Worm (Caenorhabditis elegans) whole organism, early embryonic: ENCODE data around the gene ran-3.

ENCODE experiments used
- B0310.2 ChIP-seq: sonication (generic microtip); optimal IDR thresholded peaks from 2 replicates; lab custom pipeline; 2016; ENCODE audit warnings: mild to moderate bottlenecking, missing genetic modification characterization, missing compliant biosample characterization
- F13C5.2 ChIP-seq: sonication (generic microtip); optimal IDR thresholded peaks from 2 replicates; lab custom pipeline; 2017; ENCODE audit warnings: mild to moderate bottlenecking, missing genetic modification characterization, inconsistent platforms, missing compliant biosample characterization
- aly-1 ChIP-seq: sonication (generic microtip); optimal IDR thresholded peaks from 2 replicates; lab custom pipeline; 2016; ENCODE audit warnings: missing genetic modification characterization, missing compliant biosample characterization
- ama-1 ChIP-seq: fragments of 150-350 bp; optimal IDR thresholded peaks from 2 replicates; lab custom pipeline; 2014
- ceh-13 ChIP-seq: fragments of 200-800 bp; sonication (Bioruptor generic); optimal IDR thresholded peaks from 2 replicates; lab custom pipeline; 2018; ENCODE audit warnings: mild to moderate bottlenecking, missing genetic modification characterization, missing compliant biosample characterization
- ceh-36 ChIP-seq: sonication (generic microtip); optimal IDR thresholded peaks from 2 replicates; lab custom pipeline; 2016; ENCODE audit warnings: missing genetic modification characterization, inconsistent platforms, missing compliant biosample characterization
- ets-7 ChIP-seq: sonication (generic microtip); optimal IDR thresholded peaks from 2 replicates; lab custom pipeline; 2016; ENCODE audit warnings: missing genotype, missing genetic modification characterization, missing compliant biosample characterization
- flt-1 ChIP-seq: fragments of 200-800 bp; sonication (Bioruptor generic); IDR thresholded peaks from 2 replicates; pipeline ENCODE4 v1.3.6; 2022; ENCODE audit warnings: missing genetic modification characterization, missing compliant biosample characterization
- hmbx-1 ChIP-seq: sonication (generic microtip); optimal IDR thresholded peaks from 2 replicates; lab custom pipeline; 2016; ENCODE audit warnings: mild to moderate bottlenecking, missing genetic modification characterization, missing compliant biosample characterization
- hmg-4 ChIP-seq: fragments of 200-800 bp; sonication (Bioruptor generic); optimal IDR thresholded peaks from 2 replicates; lab custom pipeline; 2018; ENCODE audit warnings: mild to moderate bottlenecking, missing genetic modification characterization, missing compliant biosample characterization
- hnd-1 ChIP-seq: sonication (generic microtip); optimal IDR thresholded peaks from 2 replicates; lab custom pipeline; 2016; ENCODE audit warnings: missing genetic modification characterization, missing compliant biosample characterization
- pes-1 ChIP-seq: fragments of 200-800 bp; sonication (Bioruptor generic); IDR thresholded peaks from 2 replicates; pipeline ENCODE4 v1.3.6; 2022; ENCODE audit warnings: missing genetic modification reagents, missing genetic modification characterization, missing compliant biosample characterization
- scrt-1 ChIP-seq: fragments of 200-800 bp; sonication (Bioruptor generic); IDR thresholded peaks from 2 replicates; pipeline ENCODE4 v1.3.6; 2022; ENCODE audit warnings: missing genetic modification characterization, missing compliant biosample characterization
- sea-1 ChIP-seq: fragments of 200-800 bp; sonication (Bioruptor generic); conservative IDR thresholded peaks from 2 replicates; pipeline ENCODE4 v1.3.6; 2022; ENCODE audit warnings: missing genetic modification characterization, missing compliant biosample characterization
- tbx-11 ChIP-seq: fragments of 200-800 bp; sonication (Bioruptor generic); IDR thresholded peaks from 2 replicates; pipeline ENCODE4 v1.3.6; 2022; ENCODE audit warnings: missing genetic modification characterization, missing compliant biosample characterization
- tbx-37 ChIP-seq: fragments of 200-800 bp; sonication (Bioruptor generic); conservative IDR thresholded peaks from 2 replicates; pipeline ENCODE4 v1.3.6; 2022; ENCODE audit warnings: missing genetic modification reagents, missing genetic modification characterization, missing compliant biosample characterization
- tra-4 ChIP-seq: sonication (generic microtip); optimal IDR thresholded peaks from 2 replicates; lab custom pipeline; 2017; ENCODE audit warnings: missing genetic modification characterization, missing compliant biosample characterization

The ran-3 gene

ce11 chrII:8325002-8325539 is at the start of gene ran-3, which contains the start of gene C26D10.3:
Gene ran-3 (minus strand): TSS chrII:8325052.
Gene C26D10.3 (plus strand): TSS chrII:8325386.
- TF ChIP-seq F13C5.2 (tag; lab: Kevin White, UChicago) (peak; percentile 76), ceh-36 (tag; lab: Kevin White, UChicago) (peak; percentile 11), scrt-1 (peak; percentile 57; the same call in 1 of the 2 replicates), ama-1 (no peak), aly-1 (tag; lab: Kevin White, UChicago) (no peak), tbx-11 (GFP tag; lab: Robert Waterston, UW) (0 out of 2 replicates have a peak, but pooled peaks have one; percentile 41), hnd-1 (tag; lab: Kevin White, UChicago) (no peak), tra-4 (tag; lab: Kevin White, UChicago) (no peak), sea-1 (no peak), hmbx-1 (no peak), hmg-4 (GFP tag; lab: Kevin White, UChicago) (no peak), pes-1 (GFP tag; lab: Robert Waterston, UW) (peak; percentile 69)

ce11 chrII:8370194-8370593 is 45.3 kb upstream of the ran-3 start:
- TF ChIP-seq pes-1 (GFP tag; lab: Robert Waterston, UW): no peak
- no peak for TF ChIP-seq flt-1
- TF ChIP-seq hnd-1 (tag; lab: Kevin White, UChicago): no peak
- no peak for TF ChIP-seq B0310.2 (tag; lab: Kevin White, UChicago)
- no peak for TF ChIP-seq hmbx-1
- TF ChIP-seq aly-1 (tag; lab: Kevin White, UChicago): no peak
- TF ChIP-seq scrt-1: no peak
- no peak for TF ChIP-seq ama-1
- TF ChIP-seq F13C5.2 (tag; lab: Kevin White, UChicago): no peak
- no peak for TF ChIP-seq ceh-13
- no peak for TF ChIP-seq sea-1
- TF ChIP-seq ets-7 (tag; lab: Kevin White, UChicago): no peak
- no peak for TF ChIP-seq tbx-11 (GFP tag; lab: Robert Waterston, UW)
- no peak for TF ChIP-seq tra-4 (tag; lab: Kevin White, UChicago)
- TF ChIP-seq ceh-36 (tag; lab: Kevin White, UChicago): no peak
- no peak for TF ChIP-seq tbx-37 (GFP tag; lab: Robert Waterston, UW)
- no peak for TF ChIP-seq hmg-4 (GFP tag; lab: Kevin White, UChicago)

- TF ChIP-seq ama-1: no peak
- no peak for TF ChIP-seq ceh-36 (tag; lab: Kevin White, UChicago)
- no peak for TF ChIP-seq flt-1
- no peak for TF ChIP-seq ceh-13
- TF ChIP-seq tbx-11 (GFP tag; lab: Robert Waterston, UW): no peak
- TF ChIP-seq sea-1: no peak
- no peak for TF ChIP-seq F13C5.2 (tag; lab: Kevin White, UChicago)
- no peak for TF ChIP-seq pes-1 (GFP tag; lab: Robert Waterston, UW)
- TF ChIP-seq ets-7 (tag; lab: Kevin White, UChicago): no peak
- TF ChIP-seq tra-4 (tag; lab: Kevin White, UChicago): no peak
- TF ChIP-seq hmg-4 (GFP tag; lab: Kevin White, UChicago): no peak
- no peak for TF ChIP-seq aly-1 (tag; lab: Kevin White, UChicago)
- TF ChIP-seq scrt-1: no peak
- no peak for TF ChIP-seq hnd-1 (tag; lab: Kevin White, UChicago)
Measured at ce11 chrII:8369059-8369458, 44.2 kb upstream of the ran-3 start, which contains the start of gene amt-3. Gene amt-3 (minus strand): TSS chrII:8369159.

ce11 chrII:8360453-8360852 is 35.6 kb upstream of the ran-3 start, which contains the start of gene M195.2:
Gene M195.2 (plus strand): TSS chrII:8360753.
- no peak for TF ChIP-seq tbx-37 (GFP tag; lab: Robert Waterston, UW)
- TF ChIP-seq flt-1: no peak
- TF ChIP-seq aly-1 (tag; lab: Kevin White, UChicago): no peak

ce11 chrII:8359350-8359749 is 34.5 kb upstream of the ran-3 start, which contains the start of gene col-77:
Gene col-77 (minus strand): TSS chrII:8359381.
- no peak for TF ChIP-seq F13C5.2 (tag; lab: Kevin White, UChicago)
- TF ChIP-seq hmg-4 (GFP tag; lab: Kevin White, UChicago): no peak
- no peak for TF ChIP-seq tbx-37 (GFP tag; lab: Robert Waterston, UW)
- TF ChIP-seq flt-1: no peak
- TF ChIP-seq ets-7 (tag; lab: Kevin White, UChicago): no peak
- TF ChIP-seq tbx-11 (GFP tag; lab: Robert Waterston, UW): no peak
- no peak for TF ChIP-seq pes-1 (GFP tag; lab: Robert Waterston, UW)
- no peak for TF ChIP-seq hmbx-1
- no peak for TF ChIP-seq aly-1 (tag; lab: Kevin White, UChicago)
- TF ChIP-seq sea-1: no peak
- no peak for TF ChIP-seq ceh-13
- TF ChIP-seq B0310.2 (tag; lab: Kevin White, UChicago): no peak
- TF ChIP-seq ama-1: no peak
- TF ChIP-seq scrt-1: no peak
- no peak for TF ChIP-seq ceh-36 (tag; lab: Kevin White, UChicago)
- TF ChIP-seq hnd-1 (tag; lab: Kevin White, UChicago): no peak
- no peak for TF ChIP-seq tra-4 (tag; lab: Kevin White, UChicago)

- TF ChIP-seq tbx-11 (GFP tag; lab: Robert Waterston, UW) (no peak), ceh-36 (tag; lab: Kevin White, UChicago) (no peak), tbx-37 (GFP tag; lab: Robert Waterston, UW) (no peak), hmg-4 (GFP tag; lab: Kevin White, UChicago) (peak; percentile 14)
Measured at ce11 chrII:8358466-8358865, 33.6 kb upstream of the ran-3 start.

- TF ChIP-seq hmbx-1 (no peak), ama-1 (no peak), tra-4 (tag; lab: Kevin White, UChicago) (no peak), sea-1 (no peak), ets-7 (tag; lab: Kevin White, UChicago) (no peak), hmg-4 (GFP tag; lab: Kevin White, UChicago) (no peak), ceh-13 (no peak), tbx-37 (GFP tag; lab: Robert Waterston, UW) (no peak), tbx-11 (GFP tag; lab: Robert Waterston, UW) (no peak), aly-1 (tag; lab: Kevin White, UChicago) (no peak), ceh-36 (tag; lab: Kevin White, UChicago) (no peak), hnd-1 (tag; lab: Kevin White, UChicago) (no peak), F13C5.2 (tag; lab: Kevin White, UChicago) (no peak)
Measured at ce11 chrII:8354233-8354750, 29.4 kb upstream of the ran-3 start, which contains the start of gene C26D10.6. Gene C26D10.6 (minus strand): TSS chrII:8354700.
